Fruit fly (Drosophila melanogaster) whole organism, embryonic: Measurements from ENCODE around the gene CG32032.

Experiments used
- Aef1 ChIP-seq: fragments of 200-800 bp; sonication (Bioruptor generic); IDR thresholded peaks from 3 replicates; pipeline ENCODE4 v1.3.6; 2022; ENCODE audit warnings: missing biosample characterization, missing genetic modification characterization
- Antp ChIP-seq: fragments of 200-800 bp; sonication (Bioruptor generic); optimal IDR thresholded peaks from 3 replicates; lab custom pipeline; 2016; ENCODE audit warnings: missing biosample characterization, missing genetic modification characterization
- Atf3 ChIP-seq: fragments of 200-800 bp; sonication (Bioruptor generic); optimal IDR thresholded peaks from 3 replicates; lab custom pipeline; 2016; ENCODE audit warnings: missing biosample characterization, missing genetic modification characterization
- Atf6 ChIP-seq: fragments of 200-800 bp; sonication (Bioruptor generic); IDR thresholded peaks from 2 replicates; pipeline ENCODE4 v1.3.6; 2022; ENCODE audit warnings: missing biosample characterization, missing genetic modification characterization
- CG10543 ChIP-seq: fragments of 200-800 bp; sonication (Bioruptor generic); optimal IDR thresholded peaks from 3 replicates; lab custom pipeline; 2017; ENCODE audit warnings: missing biosample characterization, mild to moderate bottlenecking, missing genetic modification characterization, moderate library complexity
- CG10565 ChIP-seq: fragments of 200-800 bp; sonication (Bioruptor generic); optimal IDR thresholded peaks from 3 replicates; lab custom pipeline; 2016; ENCODE audit warnings: missing biosample characterization, mild to moderate bottlenecking, missing genetic modification characterization
- CG10959 ChIP-seq: fragments of 200-800 bp; sonication (Bioruptor generic); IDR thresholded peaks from 2 replicates; pipeline ENCODE4 v1.3.6; 2022; ENCODE audit warnings: missing biosample characterization, missing genetic modification characterization
- CG12769 ChIP-seq: fragments of 200-800 bp; sonication (Bioruptor generic); optimal IDR thresholded peaks from 2 replicates; lab custom pipeline; 2019; ENCODE audit warnings: missing biosample characterization, mild to moderate bottlenecking, missing genetic modification characterization, moderate library complexity
- CG13894 ChIP-seq: fragments of 200-800 bp; sonication (Bioruptor generic); optimal IDR thresholded peaks from 3 replicates; lab custom pipeline; 2018; ENCODE audit warnings: missing biosample characterization, mild to moderate bottlenecking, missing genetic modification characterization, moderate library complexity
- CG17568 ChIP-seq: fragments of 200-800 bp; sonication (Bioruptor generic); optimal IDR thresholded peaks from 2 replicates; lab custom pipeline; 2018; ENCODE audit warnings: missing biosample characterization, mild to moderate bottlenecking, missing genetic modification characterization, moderate library complexity
- CG17912 ChIP-seq: fragments of 200-800 bp; sonication (Bioruptor generic); optimal IDR thresholded peaks from 2 replicates; lab custom pipeline; 2018; ENCODE audit warnings: missing biosample characterization, mild to moderate bottlenecking, missing genetic modification characterization
- CG18764 ChIP-seq: fragments of 200-800 bp; sonication (Bioruptor generic); optimal IDR thresholded peaks from 3 replicates; lab custom pipeline; 2016; ENCODE audit warnings: missing biosample characterization, missing genetic modification characterization
- CG2712 ChIP-seq: fragments of 200-800 bp; optimal IDR thresholded peaks from 3 replicates; lab custom pipeline; 2019; ENCODE audit warnings: missing biosample characterization, mild to moderate bottlenecking, missing genetic modification characterization, moderate library complexity
- CG3838 ChIP-seq: fragments of 200-800 bp; sonication (Bioruptor generic); optimal IDR thresholded peaks from 3 replicates; lab custom pipeline; 2016; ENCODE audit warnings: missing biosample characterization, missing genetic modification characterization
- CG3847 ChIP-seq: fragments of 200-800 bp; sonication (Bioruptor generic); IDR thresholded peaks from 2 replicates; pipeline ENCODE4 v1.3.6; 2022; ENCODE audit warnings: missing biosample characterization, missing genetic modification characterization
- CG4730 ChIP-seq: fragments of 200-800 bp; sonication (Bioruptor generic); IDR thresholded peaks from 2 replicates; pipeline ENCODE4 v1.3.6; 2022; ENCODE audit warnings: missing biosample characterization, missing genetic modification characterization
- CG5180 ChIP-seq: fragments of 200-800 bp; sonication (Bioruptor generic); optimal IDR thresholded peaks from 3 replicates; lab custom pipeline; 2017; ENCODE audit warnings: missing biosample characterization, missing genetic modification characterization, mild to moderate bottlenecking, moderate library complexity, missing genetic modification reagents
- CG7786 ChIP-seq: fragments of 200-800 bp; sonication (Bioruptor generic); optimal IDR thresholded peaks from 2 replicates; lab custom pipeline; 2016; ENCODE audit warnings: missing biosample characterization, missing genetic modification characterization
- CG7839 ChIP-seq: fragments of 200-800 bp; sonication (Bioruptor generic); optimal IDR thresholded peaks from 3 replicates; lab custom pipeline; 2018; ENCODE audit warnings: missing biosample characterization, mild to moderate bottlenecking, missing genetic modification characterization, moderate library complexity
- GATAe ChIP-seq: fragments of 200-800 bp; sonication (Bioruptor generic); conservative IDR thresholded peaks from 2 replicates; pipeline ENCODE4 v1.3.6; 2022; ENCODE audit warnings: missing biosample characterization, missing genetic modification characterization
- Gug ChIP-seq: fragments of 200-800 bp; sonication (Bioruptor generic); IDR thresholded peaks from 4 replicates; pipeline ENCODE4 v1.3.6; 2022; ENCODE audit warnings: missing biosample characterization, missing genetic modification characterization
- HmgZ ChIP-seq: fragments of 200-800 bp; sonication (Bioruptor generic); optimal IDR thresholded peaks from 2 replicates; lab custom pipeline; 2018; ENCODE audit warnings: missing biosample characterization, mild to moderate bottlenecking, missing genetic modification characterization
- MTF-1 ChIP-seq: fragments of 200-800 bp; sonication (Bioruptor generic); optimal IDR thresholded peaks from 2 replicates; lab custom pipeline; 2018; ENCODE audit warnings: missing biosample characterization, mild to moderate bottlenecking, missing genetic modification characterization, borderline replicate concordance
- Mad ChIP-seq: fragments of 200-800 bp; sonication (Bioruptor generic); optimal IDR thresholded peaks from 2 replicates; lab custom pipeline; 2016; ENCODE audit warnings: missing biosample characterization, missing genetic modification characterization
- Mrtf ChIP-seq: fragments of 200-800 bp; sonication (Bioruptor generic); IDR thresholded peaks from 3 replicates; pipeline ENCODE4 v1.3.6; 2022; ENCODE audit warnings: missing biosample characterization, missing genetic modification characterization
- NFAT ChIP-seq: fragments of 200-800 bp; sonication (Bioruptor generic); IDR thresholded peaks from 2 replicates; pipeline ENCODE4 v1.3.6; 2022; ENCODE audit warnings: missing biosample characterization, missing genetic modification characterization
- Rfx ChIP-seq: fragments of 200-800 bp; sonication (Bioruptor generic); IDR thresholded peaks from 2 replicates; pipeline ENCODE4 v1.3.6; 2022; ENCODE audit warnings: missing biosample characterization, missing genetic modification characterization
- Scr ChIP-seq: fragments of 200-800 bp; sonication (Bioruptor generic); IDR thresholded peaks from 2 replicates; pipeline ENCODE4 v1.3.6; 2022; ENCODE audit warnings: missing biosample characterization, missing genetic modification characterization; ENCODE audit not compliant: partially characterized antibody
- abd-A ChIP-seq: fragments of 200-800 bp; sonication (Bioruptor generic); optimal IDR thresholded peaks from 3 replicates; lab custom pipeline; 2019; ENCODE audit warnings: missing biosample characterization, mild to moderate bottlenecking, missing genetic modification characterization, moderate library complexity
- ase ChIP-seq: fragments of 200-800 bp; sonication (Bioruptor generic); IDR thresholded peaks from 3 replicates; pipeline ENCODE4 v1.3.6; 2022; ENCODE audit warnings: missing biosample characterization, missing genetic modification characterization
- cato ChIP-seq: fragments of 200-800 bp; sonication (Bioruptor generic); optimal IDR thresholded peaks from 2 replicates; lab custom pipeline; 2016; ENCODE audit warnings: missing biosample characterization, missing genetic modification characterization, borderline replicate concordance
- cwo ChIP-seq: fragments of 200-800 bp; sonication (Bioruptor generic); optimal IDR thresholded peaks from 3 replicates; lab custom pipeline; 2017; ENCODE audit warnings: missing biosample characterization, missing genetic modification characterization, mild to moderate bottlenecking, moderate library complexity, missing genetic modification reagents
- dan ChIP-seq: fragments of 200-800 bp; sonication (Bioruptor generic); IDR thresholded peaks from 2 replicates; pipeline ENCODE4 v1.3.6; 2022; ENCODE audit warnings: missing biosample characterization, missing genetic modification characterization
- dati ChIP-seq: fragments of 200-800 bp; sonication (Bioruptor generic); IDR thresholded peaks from 2 replicates; pipeline ENCODE4 v1.3.6; 2022; ENCODE audit warnings: missing biosample characterization, missing genetic modification characterization
- dpn ChIP-seq, 2 experiments: fragments of 200-800 bp; sonication (Bioruptor generic); optimal IDR thresholded peaks; 3 replicates each; lab custom pipeline; 2016; ENCODE audit warnings: missing biosample characterization in 2 of 2, missing genetic modification characterization in 2 of 2
- emc ChIP-seq: fragments of 200-800 bp; sonication (Bioruptor generic); optimal IDR thresholded peaks from 2 replicates; lab custom pipeline; 2016; ENCODE audit warnings: missing biosample characterization, missing genetic modification characterization
- gfzf ChIP-seq: fragments of 200-800 bp; sonication (Bioruptor generic); optimal IDR thresholded peaks from 2 replicates; lab custom pipeline; 2016; ENCODE audit warnings: missing biosample characterization, mild to moderate bottlenecking, missing genetic modification characterization, moderate library complexity
- gro ChIP-seq: fragments of 200-800 bp; sonication (Bioruptor generic); optimal IDR thresholded peaks from 2 replicates; lab custom pipeline; 2016; ENCODE audit warnings: missing biosample characterization, missing genetic modification characterization
- hth ChIP-seq: fragments of >200 bp; optimal IDR thresholded peaks from 2 replicates; lab custom pipeline; 2017; ENCODE audit warnings: inconsistent platforms
- lmd ChIP-seq: fragments of 200-800 bp; sonication (Bioruptor generic); IDR thresholded peaks from 2 replicates; pipeline ENCODE4 v1.3.6; 2022; ENCODE audit warnings: missing biosample characterization, missing genetic modification characterization
- pan ChIP-seq, 4 experiments: fragments of >200 bp in 3 of 4; fragments of 200-800 bp in 1 of 4; sonication (Bioruptor generic) in 1 of 4; optimal IDR thresholded peaks in 3 of 4; IDR thresholded peaks in 1 of 4; 2 replicates each; pipeline versions ENCODE4 v1.3.6 to Lab custom; 2017 to 2022; ENCODE audit warnings: missing biosample characterization in 2 of 4, missing genetic modification characterization in 2 of 4, mixed read lengths in 1 of 4
- pfk ChIP-seq: fragments of 200-800 bp; sonication (Bioruptor generic); optimal IDR thresholded peaks from 2 replicates; lab custom pipeline; 2018; ENCODE audit warnings: missing biosample characterization, mild to moderate bottlenecking, missing genetic modification characterization, moderate library complexity
- ro ChIP-seq: fragments of 200-800 bp; sonication (Bioruptor generic); IDR thresholded peaks from 2 replicates; pipeline ENCODE4 v1.3.6; 2022; ENCODE audit warnings: missing biosample characterization, missing genetic modification characterization
- sima ChIP-seq: fragments of 200-800 bp; sonication (Bioruptor generic); optimal IDR thresholded peaks from 2 replicates; lab custom pipeline; 2016; ENCODE audit warnings: missing biosample characterization, missing genetic modification characterization
- sug ChIP-seq: fragments of 200-800 bp; optimal IDR thresholded peaks from 2 replicates; lab custom pipeline; 2019; ENCODE audit warnings: missing biosample characterization, mild to moderate bottlenecking, missing genetic modification characterization, moderate library complexity
- toy ChIP-seq: fragments of 200-800 bp; sonication (Bioruptor generic); IDR thresholded peaks from 2 replicates; pipeline ENCODE4 v1.3.6; 2022; ENCODE audit warnings: missing biosample characterization, missing genetic modification characterization
- tup ChIP-seq: fragments of 200-800 bp; sonication (Bioruptor generic); optimal IDR thresholded peaks from 2 replicates; lab custom pipeline; 2016; ENCODE audit warnings: missing biosample characterization, mild to moderate bottlenecking, missing genetic modification characterization, moderate library complexity
- twi ChIP-seq: fragments of 200-800 bp; optimal IDR thresholded peaks from 2 replicates; lab custom pipeline; 2019; ENCODE audit warnings: missing biosample characterization, mild to moderate bottlenecking, missing genetic modification characterization, moderate library complexity
- zf30C ChIP-seq: fragments of 200-800 bp; sonication (Bioruptor generic); optimal IDR thresholded peaks from 3 replicates; lab custom pipeline; 2018; ENCODE audit warnings: missing biosample characterization, mild to moderate bottlenecking, missing genetic modification characterization

The CG32032 gene

dm6 chr3L:9128700-9129582, 36.1 kb downstream of the CG32032 start (continued):
- 0 out of 3 replicates have a peak, but pooled peaks have one; percentile 20 for TF ChIP-seq Aef1 (GFP tag; lab: Robert Waterston, UW)
- no peak for TF ChIP-seq pfk (GFP tag; lab: Kevin White, UChicago)
- no peak for TF ChIP-seq dan (GFP tag; lab: Robert Waterston, UW)
- TF ChIP-seq ase, result no peak
- TF ChIP-seq CG10959 (GFP tag; lab: Robert Waterston, UW), result no peak
- peak; percentile 41 for TF ChIP-seq CG5180 (GFP tag; lab: Kevin White, UChicago)
- TF ChIP-seq CG3847 (GFP tag; lab: Robert Waterston, UW), result 0 out of 2 replicates have a peak, but pooled peaks have one; percentile 11
- no peak for TF ChIP-seq CG3838
- TF ChIP-seq GATAe (GFP tag; lab: Robert Waterston, UW), result no peak
- TF ChIP-seq CG10543, result no peak
- TF ChIP-seq CG4730, result no peak
- TF ChIP-seq HmgZ (tag; lab: Kevin White, UChicago), result no peak
- no peak for TF ChIP-seq Mad (GFP tag; lab: Kevin White, UChicago)
- TF ChIP-seq Scr (GFP tag; lab: Robert Waterston, UW), result no peak
- TF ChIP-seq Rfx, result 0 out of 2 replicates have a peak, but pooled peaks have one; percentile 3
- peak; percentile 47 for TF ChIP-seq cwo (GFP tag; lab: Kevin White, UChicago)
- TF ChIP-seq CG17568 (GFP tag; lab: Kevin White, UChicago), result peak; percentile 66
- peak; percentile 42 for TF ChIP-seq cato
- TF ChIP-seq sima, result no peak
- TF ChIP-seq CG2712, result peak; percentile 83
- TF ChIP-seq dati (GFP tag; lab: Robert Waterston, UW), result no peak
- no peak for TF ChIP-seq Antp (GFP tag; lab: Kevin White, UChicago)
- no peak for TF ChIP-seq CG12769 (tag; lab: Kevin White, UChicago)
- TF ChIP-seq abd-A (tag; lab: Kevin White, UChicago), result no peak
- no peak for TF ChIP-seq ro (GFP tag; lab: Robert Waterston, UW)
- TF ChIP-seq emc, result no peak
- no peak for TF ChIP-seq zf30C (GFP tag; lab: Kevin White, UChicago)
- peak; percentile 10 for TF ChIP-seq CG17912 (GFP tag; lab: Kevin White, UChicago)
- no peak for TF ChIP-seq tup (GFP tag; lab: Kevin White, UChicago)
- no peak for TF ChIP-seq Atf3 (GFP tag; lab: Kevin White, UChicago)
- no peak for TF ChIP-seq hth (lab: Kevin White, UChicago)
- peak; percentile 20 for TF ChIP-seq sug
- TF ChIP-seq Mrtf (GFP tag; lab: Robert Waterston, UW), result no peak
- TF ChIP-seq gfzf (GFP tag; lab: Kevin White, UChicago), result no peak
- TF ChIP-seq Gug (GFP tag; lab: Robert Waterston, UW), result no peak
- no peak for TF ChIP-seq toy (GFP tag; lab: Robert Waterston, UW)
- TF ChIP-seq NFAT (GFP tag; lab: Robert Waterston, UW), result no peak
- TF ChIP-seq CG10565 (GFP tag; lab: Kevin White, UChicago), result no peak
- TF ChIP-seq pan (optimal IDR thresholded peaks at IDR 0.05; lab: Kevin White, UChicago), result peak in 1 of 2 experiments; percentile 38
- TF ChIP-seq pan (GFP tag; optimal IDR thresholded peaks at IDR 0.05 in 1 of 2, IDR thresholded peaks at IDR 0.05 in 1 of 2), result peak; percentile 35 to 57
- no peak for TF ChIP-seq gro (GFP tag; lab: Kevin White, UChicago)
- TF ChIP-seq twi (tag; lab: Kevin White, UChicago), result peak; percentile 54
- TF ChIP-seq CG7839, result peak; percentile 70
- no peak for TF ChIP-seq CG7786
- TF ChIP-seq CG18764 (GFP tag; lab: Kevin White, UChicago), result no peak
- no peak for TF ChIP-seq CG13894 (tag; lab: Kevin White, UChicago)
- no peak for TF ChIP-seq Atf6 (GFP tag; lab: Robert Waterston, UW)
- TF ChIP-seq MTF-1, result no peak
- peak; percentile 49 for TF ChIP-seq lmd (GFP tag; lab: Robert Waterston, UW)
- peak in 1 of 2 experiments; percentile 74 for TF ChIP-seq dpn (GFP tag; optimal IDR thresholded peaks at IDR 0.05; lab: Kevin White, UChicago)
